Worm (Caenorhabditis elegans) whole organism, late embryonic: ENCODE results near the gene srm-5.

Source experiments
- C08G9.2 ChIP-seq: sonication (generic microtip); optimal IDR thresholded peaks from 2 replicates; lab custom pipeline; 2016; ENCODE audit warnings: mild to moderate bottlenecking, missing genetic modification characterization, moderate library complexity, missing compliant biosample characterization
- K09A11.1 ChIP-seq: sonication (generic microtip); optimal IDR thresholded peaks from 2 replicates; lab custom pipeline; 2017; ENCODE audit warnings: antibody characterized with exemption, mild to moderate bottlenecking, missing genetic modification characterization, missing compliant biosample characterization; ENCODE audit not compliant: insufficient read depth
- T23F11.4 ChIP-seq: fragments of 200-800 bp; sonication (Bioruptor generic); optimal IDR thresholded peaks from 2 replicates; lab custom pipeline; 2018; ENCODE audit warnings: mild to moderate bottlenecking, missing genetic modification characterization, missing compliant biosample characterization
- ahr-1 ChIP-seq: sonication (generic microtip); optimal IDR thresholded peaks from 2 replicates; lab custom pipeline; 2016; ENCODE audit warnings: missing genetic modification characterization, missing compliant biosample characterization
- ceh-18 ChIP-seq: sonication (generic microtip); optimal IDR thresholded peaks from 2 replicates; lab custom pipeline; 2016; ENCODE audit warnings: missing genetic modification characterization, missing compliant biosample characterization
- ceh-19 ChIP-seq: fragments of 200-800 bp; sonication (Bioruptor generic); optimal IDR thresholded peaks from 2 replicates; lab custom pipeline; 2018; ENCODE audit warnings: mild to moderate bottlenecking, missing genetic modification characterization, missing compliant biosample characterization
- ceh-24 ChIP-seq: sonication (generic microtip); optimal IDR thresholded peaks from 2 replicates; lab custom pipeline; 2016; ENCODE audit warnings: mild to moderate bottlenecking, missing genetic modification characterization, missing compliant biosample characterization
- ceh-31 ChIP-seq: sonication (generic microtip); optimal IDR thresholded peaks from 2 replicates; lab custom pipeline; 2016; ENCODE audit warnings: missing genetic modification characterization, missing compliant biosample characterization
- ceh-34 ChIP-seq: sonication (generic microtip); optimal IDR thresholded peaks from 2 replicates; lab custom pipeline; 2016; ENCODE audit warnings: mild to moderate bottlenecking, missing genetic modification characterization, missing compliant biosample characterization
- ceh-48 ChIP-seq: sonication (generic microtip); optimal IDR thresholded peaks from 2 replicates; lab custom pipeline; 2016; ENCODE audit warnings: missing genetic modification characterization, inconsistent platforms, missing compliant biosample characterization
- ceh-6 ChIP-seq: fragments of 200-800 bp; sonication (Bioruptor generic); optimal IDR thresholded peaks from 2 replicates; lab custom pipeline; 2018; ENCODE audit warnings: mild to moderate bottlenecking, missing genetic modification characterization, missing compliant biosample characterization
- ceh-9 ChIP-seq: sonication (generic microtip); optimal IDR thresholded peaks from 2 replicates; lab custom pipeline; 2016; ENCODE audit warnings: mild to moderate bottlenecking, missing genetic modification characterization, inconsistent platforms, missing compliant biosample characterization
- dmd-4 ChIP-seq: sonication (generic microtip); optimal IDR thresholded peaks from 2 replicates; lab custom pipeline; 2016; ENCODE audit warnings: borderline replicate concordance, missing genetic modification characterization, missing compliant biosample characterization
- dve-1 ChIP-seq: sonication (generic microtip); optimal IDR thresholded peaks from 2 replicates; lab custom pipeline; 2017; ENCODE audit warnings: antibody characterized with exemption, mild to moderate bottlenecking, missing genetic modification characterization, missing compliant biosample characterization
- fkh-6 ChIP-seq: sonication (generic microtip); optimal IDR thresholded peaks from 2 replicates; lab custom pipeline; 2016; ENCODE audit warnings: missing genetic modification characterization, missing compliant biosample characterization
- hlh-15 ChIP-seq: sonication (generic microtip); optimal IDR thresholded peaks from 2 replicates; lab custom pipeline; 2016; ENCODE audit warnings: missing genetic modification characterization, missing compliant biosample characterization
- hlh-8 ChIP-seq: sonication (generic microtip); optimal IDR thresholded peaks from 2 replicates; lab custom pipeline; 2016; ENCODE audit warnings: missing genotype, missing genetic modification characterization, missing compliant biosample characterization
- lim-6 ChIP-seq: sonication (generic microtip); optimal IDR thresholded peaks from 2 replicates; lab custom pipeline; 2016; ENCODE audit warnings: missing genetic modification characterization, missing compliant biosample characterization
- madf-2 ChIP-seq: sonication (generic microtip); optimal IDR thresholded peaks from 2 replicates; lab custom pipeline; 2017; ENCODE audit warnings: missing genetic modification characterization, missing compliant biosample characterization
- mec-3 ChIP-seq: sonication (generic microtip); optimal IDR thresholded peaks from 2 replicates; lab custom pipeline; 2016; ENCODE audit warnings: borderline replicate concordance, missing genetic modification characterization, missing compliant biosample characterization
- nfya-1 ChIP-seq: sonication (generic microtip); optimal IDR thresholded peaks from 2 replicates; lab custom pipeline; 2017; ENCODE audit warnings: missing genetic modification characterization, mild to moderate bottlenecking, missing compliant biosample characterization, antibody characterized with exemption, moderate library complexity
- nhr-232 ChIP-seq: sonication (generic microtip); optimal IDR thresholded peaks from 2 replicates; lab custom pipeline; 2016; ENCODE audit warnings: missing genetic modification characterization, missing compliant biosample characterization
- npax-4 ChIP-seq: sonication (generic microtip); optimal IDR thresholded peaks from 2 replicates; lab custom pipeline; 2016; ENCODE audit warnings: missing genetic modification characterization, missing compliant biosample characterization
- pros-1 ChIP-seq: fragments of 150-350 bp; optimal IDR thresholded peaks from 2 replicates; lab custom pipeline; 2014; ENCODE audit warnings: missing biosample characterization, missing genetic modification reagents, missing genetic modification characterization
- ref-2 ChIP-seq: sonication (generic microtip); optimal IDR thresholded peaks from 2 replicates; lab custom pipeline; 2016; ENCODE audit warnings: missing genetic modification characterization, missing compliant biosample characterization
- rnt-1 ChIP-seq: sonication (generic microtip); optimal IDR thresholded peaks from 2 replicates; lab custom pipeline; 2016; ENCODE audit warnings: missing genetic modification characterization, missing compliant biosample characterization
- sdc-2 ChIP-seq: sonication (generic microtip); optimal IDR thresholded peaks from 2 replicates; lab custom pipeline; 2016; ENCODE audit warnings: missing genotype, missing genetic modification characterization, missing compliant biosample characterization
- sox-2 ChIP-seq: fragments of 200-800 bp; sonication (Bioruptor generic); IDR thresholded peaks from 2 replicates; pipeline ENCODE4 v1.3.6; 2022; ENCODE audit warnings: missing genetic modification reagents, missing genetic modification characterization, missing compliant biosample characterization
- sox-4 ChIP-seq: sonication (generic microtip); optimal IDR thresholded peaks from 2 replicates; lab custom pipeline; 2017; ENCODE audit warnings: mild to moderate bottlenecking, missing genetic modification characterization, inconsistent platforms, missing compliant biosample characterization
- syd-9 ChIP-seq: sonication (generic microtip); optimal IDR thresholded peaks from 2 replicates; lab custom pipeline; 2016; ENCODE audit warnings: mild to moderate bottlenecking, missing genetic modification characterization, moderate library complexity, missing compliant biosample characterization
- tbx-2 ChIP-seq: sonication (generic microtip); optimal IDR thresholded peaks from 2 replicates; lab custom pipeline; 2016; ENCODE audit warnings: missing genetic modification characterization, missing compliant biosample characterization
- unc-3 ChIP-seq, 2 experiments: fragments of 200-800 bp in 1 of 2; sonication (Bioruptor generic) in 1 of 2; sonication (generic microtip) in 1 of 2; conservative IDR thresholded peaks in 1 of 2; optimal IDR thresholded peaks in 1 of 2; 2 replicates each; pipeline versions ENCODE4 v1.3.6 to Lab custom; 2016 to 2022; ENCODE audit warnings: missing compliant biosample characterization in 2 of 2, missing genetic modification characterization in 2 of 2, missing genetic modification reagents in 1 of 2
- unc-42 ChIP-seq: sonication (generic microtip); optimal IDR thresholded peaks from 2 replicates; lab custom pipeline; 2016; ENCODE audit warnings: missing genotype, missing genetic modification characterization, missing compliant biosample characterization

srm-5 gene

ce11 chrV:14355738-14356368 lies 20.9 kb downstream of the srm-5 start, which contains the start of gene cyn-1:
Gene cyn-1 (plus strand): TSS chrV:14356076.
- TF ChIP-seq nfya-1 (tag; lab: Kevin White, UChicago) (peak; percentile 81), C08G9.2 (tag; lab: Kevin White, UChicago) (no peak), ceh-9 (tag; lab: Kevin White, UChicago) (no peak), ceh-6 (GFP tag; lab: Kevin White, UChicago) (no peak), ceh-48 (tag; lab: Kevin White, UChicago) (peak; percentile 28), ceh-34 (tag; lab: Kevin White, UChicago) (peak; percentile 35), ceh-19 (no peak), ahr-1 (tag; lab: Kevin White, UChicago) (no peak), syd-9 (tag; lab: Kevin White, UChicago) (no peak), rnt-1 (no peak), unc-42 (tag; lab: Kevin White, UChicago) (peak; percentile 51), unc-3 (GFP tag; conservative IDR thresholded peaks at IDR 0.05; lab: Robert Waterston, UW) (no peak), unc-3 (tag; optimal IDR thresholded peaks at IDR 0.05; lab: Kevin White, UChicago) (no peak), ceh-18 (tag; lab: Kevin White, UChicago) (peak; percentile 33), dve-1 (tag; lab: Kevin White, UChicago) (peak; percentile 10), tbx-2 (tag; lab: Kevin White, UChicago) (peak; percentile 25), ceh-31 (tag; lab: Kevin White, UChicago) (peak; percentile 52)

ce11 chrV:14357347-14357746 lies 22.3 kb downstream of the srm-5 start:
- peak; percentile 65 for TF ChIP-seq nfya-1 (tag; lab: Kevin White, UChicago)
- TF ChIP-seq, all 69 proteins: peak for 1; not testable (repeated sequence) for 68

- TF ChIP-seq npax-4 (tag; lab: Kevin White, UChicago) (no peak), C08G9.2 (tag; lab: Kevin White, UChicago) (no peak), hlh-15 (tag; lab: Kevin White, UChicago) (no peak), lim-6 (tag; lab: Kevin White, UChicago) (no peak)
Measured at ce11 chrV:14358577-14358976, 23.6 kb downstream of the srm-5 start, which contains the start of gene Y49A3A.4. Gene Y49A3A.4 (minus strand): TSS chrV:14358890.

ce11 chrV:14361973-14362372 lies 27.0 kb downstream of the srm-5 start:
- TF ChIP-seq sox-4 = no peak
- TF ChIP-seq ceh-24 (tag; lab: Kevin White, UChicago) = no peak
- TF ChIP-seq, all 69 proteins: peak for 0

ce11 chrV:14364586-14365248 lies 29.7 kb downstream of the srm-5 start:
- TF ChIP-seq fkh-6 (tag; lab: Kevin White, UChicago) (no peak), sox-4 (no peak), nfya-1 (tag; lab: Kevin White, UChicago) (peak; percentile 13)

ce11 chrV:14366487-14366962 lies 31.5 kb downstream of the srm-5 start:
- TF ChIP-seq ref-2 (tag; lab: Kevin White, UChicago) (peak; percentile 15), sdc-2 (tag; lab: Kevin White, UChicago) (peak; percentile 2), ceh-18 (tag; lab: Kevin White, UChicago) (no peak), nfya-1 (tag; lab: Kevin White, UChicago) (no peak), T23F11.4 (GFP tag; lab: Kevin White, UChicago) (no peak), pros-1 (no peak), mec-3 (peak; percentile 55), sox-4 (no peak), ceh-31 (tag; lab: Kevin White, UChicago) (no peak), dmd-4 (tag; lab: Kevin White, UChicago) (peak; percentile 1), hlh-8 (tag; lab: Kevin White, UChicago) (no peak), C08G9.2 (tag; lab: Kevin White, UChicago) (peak; percentile 42), nhr-232 (no peak), K09A11.1 (no peak), sox-2 (GFP tag; lab: Robert Waterston, UW) (no peak), madf-2 (tag; lab: Kevin White, UChicago) (no peak), ceh-48 (tag; lab: Kevin White, UChicago) (no peak)
